Fruit fly (Drosophila melanogaster) whole organism, embryonic: ENCODE measurements around the gene CG14431.

Experiments used
- Bteb2 ChIP-seq: fragments of 200-800 bp; sonication (Bioruptor generic); optimal IDR thresholded peaks from 2 replicates; lab custom pipeline; 2016; ENCODE audit warnings: missing biosample characterization, missing genetic modification characterization
- CG10267 ChIP-seq: fragments of 200-800 bp; sonication (Bioruptor generic); optimal IDR thresholded peaks from 2 replicates; lab custom pipeline; 2018; ENCODE audit warnings: missing biosample characterization, mild to moderate bottlenecking, missing genetic modification characterization, moderate library complexity
- CG10321 ChIP-seq: fragments of 200-800 bp; sonication (Bioruptor generic); IDR thresholded peaks from 2 replicates; pipeline ENCODE4 v1.3.6; 2022; ENCODE audit warnings: missing biosample characterization, missing genetic modification characterization
- CG10431 ChIP-seq: fragments of 200-800 bp; sonication (Bioruptor generic); optimal IDR thresholded peaks from 3 replicates; lab custom pipeline; 2018; ENCODE audit warnings: missing biosample characterization, mild to moderate bottlenecking, missing genetic modification characterization
- CG10543 ChIP-seq: fragments of 200-800 bp; sonication (Bioruptor generic); optimal IDR thresholded peaks from 3 replicates; lab custom pipeline; 2017; ENCODE audit warnings: missing biosample characterization, mild to moderate bottlenecking, missing genetic modification characterization, moderate library complexity
- CG12299 ChIP-seq: fragments of 200-800 bp; sonication (Bioruptor generic); optimal IDR thresholded peaks from 2 replicates; lab custom pipeline; 2018; ENCODE audit warnings: missing biosample characterization, mild to moderate bottlenecking, missing genetic modification characterization
- CG14667 ChIP-seq: fragments of 200-800 bp; sonication (Bioruptor generic); IDR thresholded peaks from 2 replicates; pipeline ENCODE4 v1.3.6; 2022; ENCODE audit warnings: missing biosample characterization, missing genetic modification characterization
- CG15011 ChIP-seq: fragments of 200-800 bp; sonication (Bioruptor generic); optimal IDR thresholded peaks from 3 replicates; lab custom pipeline; 2018; ENCODE audit warnings: missing biosample characterization, mild to moderate bottlenecking, missing genetic modification characterization
- CG15269 ChIP-seq: fragments of 200-800 bp; sonication (Bioruptor generic); optimal IDR thresholded peaks from 2 replicates; lab custom pipeline; 2018; ENCODE audit warnings: missing biosample characterization, mild to moderate bottlenecking, missing genetic modification characterization, moderate library complexity
- CG17612 ChIP-seq: fragments of 200-800 bp; sonication (Bioruptor generic); IDR thresholded peaks from 2 replicates; pipeline ENCODE4 v1.3.6; 2022; ENCODE audit warnings: missing biosample characterization, missing genetic modification characterization
- CG18476 ChIP-seq: fragments of 200-800 bp; sonication (Bioruptor generic); optimal IDR thresholded peaks from 2 replicates; lab custom pipeline; 2016; ENCODE audit warnings: missing biosample characterization, mild to moderate bottlenecking, missing genetic modification characterization
- CG30020 ChIP-seq: fragments of 200-800 bp; optimal IDR thresholded peaks from 2 replicates; lab custom pipeline; 2019; ENCODE audit warnings: missing biosample characterization, mild to moderate bottlenecking, missing genetic modification characterization, moderate library complexity
- CG3163 ChIP-seq: fragments of 200-800 bp; sonication (Bioruptor generic); optimal IDR thresholded peaks from 3 replicates; lab custom pipeline; 2016; ENCODE audit warnings: missing biosample characterization, missing genetic modification characterization
- CG34224 ChIP-seq: fragments of 200-800 bp; sonication (Bioruptor generic); IDR thresholded peaks from 3 replicates; pipeline ENCODE4 v1.3.6; 2022; ENCODE audit warnings: missing biosample characterization, missing genetic modification characterization; ENCODE audit not compliant: partially characterized antibody
- CG4282 ChIP-seq: fragments of 200-800 bp; sonication (Bioruptor generic); optimal IDR thresholded peaks from 2 replicates; lab custom pipeline; 2016; ENCODE audit warnings: missing biosample characterization, missing genetic modification characterization
- CG4360 ChIP-seq: fragments of 200-800 bp; sonication (Bioruptor generic); IDR thresholded peaks from 2 replicates; pipeline ENCODE4 v1.3.6; 2022; ENCODE audit warnings: missing biosample characterization, missing genetic modification characterization
- CG5953 ChIP-seq: fragments of 200-800 bp; sonication (Bioruptor generic); IDR thresholded peaks from 2 replicates; pipeline ENCODE4 v1.3.6; 2022; ENCODE audit warnings: missing biosample characterization, missing genetic modification characterization
- CG7372 ChIP-seq: fragments of 200-800 bp; sonication (Bioruptor generic); IDR thresholded peaks from 2 replicates; pipeline ENCODE4 v1.3.6; 2022; ENCODE audit warnings: missing biosample characterization, missing genetic modification characterization
- CG8359 ChIP-seq: fragments of 200-800 bp; sonication (Bioruptor generic); optimal IDR thresholded peaks from 2 replicates; lab custom pipeline; 2017; ENCODE audit warnings: missing biosample characterization, mild to moderate bottlenecking, missing genetic modification characterization, borderline replicate concordance
- CG8388 ChIP-seq: fragments of 200-800 bp; sonication (Bioruptor generic); optimal IDR thresholded peaks from 2 replicates; lab custom pipeline; 2019; ENCODE audit warnings: missing biosample characterization, mild to moderate bottlenecking, missing genetic modification characterization, moderate library complexity
- CG8924 ChIP-seq: fragments of 200-800 bp; optimal IDR thresholded peaks from 3 replicates; lab custom pipeline; 2019; ENCODE audit warnings: missing biosample characterization, mild to moderate bottlenecking, missing genetic modification characterization, moderate library complexity
- D19B ChIP-seq: fragments of 200-800 bp; sonication (Bioruptor generic); optimal IDR thresholded peaks from 2 replicates; lab custom pipeline; 2017; ENCODE audit warnings: missing biosample characterization, mild to moderate bottlenecking, missing genetic modification characterization
- Dll ChIP-seq: fragments of 200-800 bp; sonication (Bioruptor generic); IDR thresholded peaks from 4 replicates; pipeline ENCODE4 v1.3.6; 2022; ENCODE audit warnings: missing biosample characterization, missing genetic modification characterization; ENCODE audit not compliant: partially characterized antibody
- Eip74EF ChIP-seq, 2 experiments: fragments of 200-800 bp in 1 of 2; fragments of >200 bp in 1 of 2; sonication (Bioruptor generic) in 1 of 2; optimal IDR thresholded peaks; 2 replicates each; lab custom pipeline; 2017 to 2019; ENCODE audit warnings: missing biosample characterization in 2 of 2, missing genetic modification characterization in 2 of 2, mild to moderate bottlenecking in 1 of 2, moderate library complexity in 1 of 2
- H15 ChIP-seq: fragments of 200-800 bp; sonication (Bioruptor generic); IDR thresholded peaks from 3 replicates; pipeline ENCODE4 v1.3.6; 2022; ENCODE audit warnings: missing biosample characterization, missing genetic modification characterization
- Hr3 ChIP-seq: fragments of 200-800 bp; sonication (Bioruptor generic); optimal IDR thresholded peaks from 3 replicates; lab custom pipeline; 2016; ENCODE audit warnings: missing biosample characterization, missing genetic modification characterization
- ac ChIP-seq: fragments of 200-800 bp; sonication (Bioruptor generic); optimal IDR thresholded peaks from 3 replicates; lab custom pipeline; 2017; ENCODE audit warnings: missing biosample characterization, mild to moderate bottlenecking, missing genetic modification characterization
- ash1 ChIP-seq: fragments of 200-800 bp; sonication (Bioruptor generic); optimal IDR thresholded peaks from 2 replicates; lab custom pipeline; 2018; ENCODE audit warnings: missing biosample characterization, mild to moderate bottlenecking, missing genetic modification characterization
- bcd ChIP-seq: fragments of 200-800 bp; sonication (Bioruptor generic); optimal IDR thresholded peaks from 2 replicates; lab custom pipeline; 2017; ENCODE audit warnings: missing biosample characterization, mild to moderate bottlenecking, missing genetic modification characterization
- cato ChIP-seq: fragments of 200-800 bp; sonication (Bioruptor generic); optimal IDR thresholded peaks from 2 replicates; lab custom pipeline; 2016; ENCODE audit warnings: missing biosample characterization, missing genetic modification characterization, borderline replicate concordance
- chm ChIP-seq: fragments of 200-800 bp; sonication (Bioruptor generic); IDR thresholded peaks from 2 replicates; pipeline ENCODE4 v1.3.6; 2022; ENCODE audit warnings: missing biosample characterization, missing genetic modification characterization
- eve ChIP-seq, 2 experiments: fragments of >200 bp; optimal IDR thresholded peaks; 2 replicates each; lab custom pipeline; 2017; ENCODE audit warnings: missing biosample characterization in 2 of 2, missing genetic modification characterization in 2 of 2
- fd64A ChIP-seq: fragments of 200-800 bp; sonication (Bioruptor generic); optimal IDR thresholded peaks from 3 replicates; lab custom pipeline; 2018; ENCODE audit warnings: missing biosample characterization, mild to moderate bottlenecking, missing genetic modification characterization
- nerfin-1 ChIP-seq: fragments of 200-800 bp; sonication (Bioruptor generic); optimal IDR thresholded peaks from 3 replicates; lab custom pipeline; 2019; ENCODE audit warnings: missing biosample characterization, mild to moderate bottlenecking, missing genetic modification characterization, moderate library complexity
- pan ChIP-seq, 4 experiments: fragments of >200 bp in 3 of 4; fragments of 200-800 bp in 1 of 4; sonication (Bioruptor generic) in 1 of 4; optimal IDR thresholded peaks in 3 of 4; IDR thresholded peaks in 1 of 4; 2 replicates each; pipeline versions ENCODE4 v1.3.6 to Lab custom; 2017 to 2022; ENCODE audit warnings: missing biosample characterization in 2 of 4, missing genetic modification characterization in 2 of 4, mixed read lengths in 1 of 4
- pnt ChIP-seq: fragments of 200-800 bp; sonication (Bioruptor generic); optimal IDR thresholded peaks from 3 replicates; lab custom pipeline; 2016; ENCODE audit warnings: missing biosample characterization, missing genetic modification characterization
- psq ChIP-seq: fragments of 200-800 bp; sonication (Bioruptor generic); optimal IDR thresholded peaks from 2 replicates; lab custom pipeline; 2017; ENCODE audit warnings: missing biosample characterization, missing genetic modification characterization
- run ChIP-seq: fragments of 200-800 bp; sonication (Bioruptor generic); optimal IDR thresholded peaks from 3 replicates; lab custom pipeline; 2018; ENCODE audit warnings: missing biosample characterization, mild to moderate bottlenecking, missing genetic modification characterization
- sc ChIP-seq, 3 experiments: fragments of >200 bp in 2 of 3; fragments of 200-800 bp in 1 of 3; sonication (Bioruptor generic) in 1 of 3; optimal IDR thresholded peaks; 2 replicates in 2 of 3; 3 replicates in 1 of 3; lab custom pipeline; 2017; ENCODE audit warnings: mild to moderate bottlenecking in 1 of 3, missing biosample characterization in 1 of 3, missing genetic modification characterization in 1 of 3, missing genetic modification reagents in 1 of 3
- sim ChIP-seq: fragments of 200-800 bp; sonication (Bioruptor generic); IDR thresholded peaks from 2 replicates; pipeline ENCODE4 v1.3.6; 2022; ENCODE audit warnings: missing biosample characterization, missing genetic modification characterization
- sima ChIP-seq: fragments of 200-800 bp; sonication (Bioruptor generic); optimal IDR thresholded peaks from 2 replicates; lab custom pipeline; 2016; ENCODE audit warnings: missing biosample characterization, missing genetic modification characterization
- so ChIP-seq: fragments of 200-800 bp; sonication (Bioruptor generic); IDR thresholded peaks from 3 replicates; pipeline ENCODE4 v1.3.6; 2022; ENCODE audit warnings: missing biosample characterization, missing genetic modification characterization
- sob ChIP-seq: fragments of 200-800 bp; sonication (Bioruptor generic); IDR thresholded peaks from 2 replicates; pipeline ENCODE4 v1.3.6; 2022; ENCODE audit warnings: missing biosample characterization, missing genetic modification characterization
- unc-4 ChIP-seq: fragments of 200-800 bp; sonication (Bioruptor generic); IDR thresholded peaks from 2 replicates; pipeline ENCODE4 v1.3.6; 2022; ENCODE audit warnings: missing biosample characterization, missing genetic modification characterization; ENCODE audit not compliant: partially characterized antibody
- usp ChIP-seq: fragments of >200 bp; optimal IDR thresholded peaks from 2 replicates; lab custom pipeline; 2017; ENCODE audit warnings: missing biosample characterization, missing genetic modification characterization
- vnd ChIP-seq: fragments of 200-800 bp; sonication (Bioruptor generic); IDR thresholded peaks from 3 replicates; pipeline ENCODE4 v1.3.6; 2022; ENCODE audit warnings: missing biosample characterization, missing genetic modification characterization; ENCODE audit not compliant: partially characterized antibody

CG14431 gene

dm6 chrX:7004101-7004700, 96.1 kb downstream of the CG14431 start (continued):
- TF ChIP-seq CG12299 (tag; lab: Kevin White, UChicago): peak; percentile 83
- peak; percentile 51 for TF ChIP-seq cato
- TF ChIP-seq psq (GFP tag; lab: Kevin White, UChicago): peak; percentile 82
- TF ChIP-seq D19B: peak; percentile 15
- TF ChIP-seq pnt (GFP tag; lab: Kevin White, UChicago): peak; percentile 75
- peak; percentile 58; the same call in 1 of the 2 replicates for TF ChIP-seq CG10321 (GFP tag; lab: Robert Waterston, UW)
- no peak for TF ChIP-seq CG14667 (GFP tag; lab: Robert Waterston, UW)
- peak; percentile 82 for TF ChIP-seq CG18476 (GFP tag; lab: Kevin White, UChicago)
- peak; percentile 48 for TF ChIP-seq run
- TF ChIP-seq Hr3 (GFP tag; lab: Kevin White, UChicago): peak; percentile 63
- TF ChIP-seq CG34224: no peak
- no peak for TF ChIP-seq vnd (GFP tag; lab: Robert Waterston, UW)
- TF ChIP-seq CG8359: peak; percentile 83
- TF ChIP-seq pan (optimal IDR thresholded peaks at IDR 0.05; lab: Kevin White, UChicago): no peak
- peak in 1 of 2 experiments; percentile 74 for TF ChIP-seq pan (GFP tag; optimal IDR thresholded peaks at IDR 0.05 in 1 of 2, IDR thresholded peaks at IDR 0.05 in 1 of 2)
- TF ChIP-seq Bteb2 (GFP tag; lab: Kevin White, UChicago): peak; percentile 57
- peak; percentile 88 for TF ChIP-seq CG10543 (GFP tag; lab: Kevin White, UChicago)
- peak; percentile 83 for TF ChIP-seq nerfin-1 (tag; lab: Kevin White, UChicago)
- peak; percentile 95 for TF ChIP-seq fd64A (GFP tag; lab: Kevin White, UChicago)
- peak; percentile 74 for TF ChIP-seq CG3163
- no peak for TF ChIP-seq usp
- peak; percentile 74 for TF ChIP-seq sima (GFP tag; lab: Kevin White, UChicago)
- peak; percentile 81 for TF ChIP-seq sim
- 0 out of 2 replicates have a peak, but pooled peaks have one; percentile 27 for TF ChIP-seq CG7372 (GFP tag; lab: Robert Waterston, UW)
- peak; percentile 21 for TF ChIP-seq CG30020 (tag; lab: Kevin White, UChicago)
- peak; percentile 86 for TF ChIP-seq sob (GFP tag; lab: Robert Waterston, UW)
- TF ChIP-seq CG10267 (tag; lab: Kevin White, UChicago): peak; percentile 76
- peak; percentile 77; the same call in 2 of the 3 replicates for TF ChIP-seq so (GFP tag; lab: Robert Waterston, UW)
- peak; percentile 79 for TF ChIP-seq bcd (GFP tag; lab: Kevin White, UChicago)
- TF ChIP-seq ac (GFP tag; lab: Kevin White, UChicago): peak; percentile 98
- peak; percentile 62 for TF ChIP-seq CG4360 (GFP tag; lab: Robert Waterston, UW)
- peak; percentile 90 for TF ChIP-seq CG10431 (GFP tag; lab: Kevin White, UChicago)
- TF ChIP-seq unc-4 (GFP tag; lab: Robert Waterston, UW): no peak
- TF ChIP-seq CG8388 (GFP tag; lab: Kevin White, UChicago): peak; percentile 61
- TF ChIP-seq Dll (GFP tag; lab: Robert Waterston, UW): no peak
- TF ChIP-seq CG15011: peak; percentile 81
- TF ChIP-seq H15 (GFP tag; lab: Robert Waterston, UW): peak; percentile 54; the same call in 1 of the 3 replicates
- TF ChIP-seq ash1 (GFP tag; lab: Kevin White, UChicago): peak; percentile 44
- TF ChIP-seq CG4282 (GFP tag; lab: Kevin White, UChicago): peak; percentile 54
- peak; percentile 96; the same call in 1 of the 2 replicates for TF ChIP-seq chm
- TF ChIP-seq CG5953 (GFP tag; lab: Robert Waterston, UW): peak; percentile 68
- TF ChIP-seq CG15269 (tag; lab: Kevin White, UChicago): peak; percentile 67
- peak; percentile 42; the same call in 1 of the 2 replicates for TF ChIP-seq CG17612
- TF ChIP-seq eve (GFP tag; optimal IDR thresholded peaks at IDR 0.05; lab: Kevin White, UChicago): peak in 1 of 2 experiments; percentile 55
- no peak for TF ChIP-seq sc (optimal IDR thresholded peaks at IDR 0.05; lab: Kevin White, UChicago)
- TF ChIP-seq sc (GFP tag; optimal IDR thresholded peaks at IDR 0.05; lab: Kevin White, UChicago): peak; percentile 90
- TF ChIP-seq CG8924 (tag; lab: Kevin White, UChicago): peak; percentile 83
- TF ChIP-seq Eip74EF (GFP tag; optimal IDR thresholded peaks at IDR 0.05; lab: Kevin White, UChicago): peak in 1 of 2 experiments; percentile 52
- TF ChIP-seq, all 482 proteins: peak for 382
